Worm (Caenorhabditis elegans): ENCODE results near the gene R09A8.9.

R09A8.9 gene

DNA sequence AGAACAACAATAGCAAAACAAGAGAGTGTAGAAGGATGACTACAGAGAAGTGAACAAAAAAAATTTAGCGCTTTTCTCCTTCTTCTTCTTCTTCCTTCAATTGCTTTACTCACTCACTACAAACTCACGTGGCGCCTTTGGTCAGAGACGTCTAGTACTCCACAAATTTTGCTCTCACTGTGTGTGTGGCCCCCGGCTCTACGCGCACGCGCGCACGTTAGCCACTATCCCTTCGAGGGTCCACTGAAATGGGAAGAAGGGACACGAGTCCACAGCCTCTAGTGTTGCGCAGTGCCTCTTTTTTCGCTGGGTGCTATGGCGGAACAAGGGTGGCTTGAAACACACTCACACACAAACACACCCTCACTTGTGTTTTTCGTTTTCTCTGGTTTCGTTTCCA is 25.5 kb downstream of the R09A8.9 start (continued):
- TF ChIP-seq hpl-2 (GFP tag; optimal IDR thresholded peaks at IDR 0.05) (no peak), fos-1 (tag; optimal IDR thresholded peaks at IDR 0.05) (no peak), blmp-1 (tag; optimal IDR thresholded peaks at IDR 0.05) (no peak), snu-23 (GFP tag; optimal IDR thresholded peaks at IDR 0.05) (peak; percentile 35), fkh-10 (GFP tag; optimal IDR thresholded peaks at IDR 0.05) (peak; percentile 62), vab-15 (tag; optimal IDR thresholded peaks at IDR 0.05) (no peak), zag-1 (tag; optimal IDR thresholded peaks at IDR 0.05) (no peak)

DNA sequence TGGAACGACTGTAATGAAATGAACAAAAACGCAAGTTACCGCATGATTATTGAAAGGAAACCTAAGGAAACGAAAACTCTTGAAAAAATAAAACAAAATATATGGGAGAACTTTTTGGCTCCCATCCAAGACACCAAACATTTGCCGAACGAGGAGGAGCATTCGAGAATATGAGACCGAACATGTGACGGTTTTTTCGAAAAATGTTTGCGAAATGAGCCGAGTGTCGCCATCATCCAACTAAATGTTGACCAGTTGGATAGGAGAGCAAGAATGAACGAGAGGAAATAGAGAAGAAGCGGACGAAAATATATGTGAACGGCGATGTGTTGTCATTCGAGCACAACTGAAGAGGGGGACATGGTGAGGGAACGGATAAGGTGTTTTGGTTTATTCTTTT is 26.3 kb downstream of the R09A8.9 start:
- TF ChIP-seq nhr-237 (tag; optimal IDR thresholded peaks at IDR 0.05): no peak
- no peak for TF ChIP-seq efl-1 (optimal IDR thresholded peaks at IDR 0.05)
- TF ChIP-seq efl-1 (GFP tag; optimal IDR thresholded peaks at IDR 0.05 in 1 of 2): peak in 1 of 2 experiments; percentile 31

DNA sequence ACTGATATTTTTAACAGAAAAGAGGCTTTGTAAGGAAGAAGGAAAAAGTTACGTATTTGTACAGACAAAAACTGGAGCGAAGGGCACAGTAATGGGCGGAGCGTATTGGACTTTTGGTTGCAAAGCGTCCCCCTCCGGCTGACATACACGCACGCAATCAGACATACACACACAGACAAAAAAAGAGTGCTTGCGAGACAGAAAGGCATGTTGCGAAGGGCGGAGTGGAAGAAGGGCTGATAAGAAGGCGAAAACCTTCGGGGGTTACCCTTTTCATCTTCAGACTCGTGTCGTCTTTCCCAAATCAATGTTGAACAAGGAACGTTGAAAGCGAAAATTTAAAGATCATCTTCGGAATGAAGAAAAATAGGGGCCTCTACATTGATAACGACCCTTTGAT is 26.8 kb downstream of the R09A8.9 start:
- TF ChIP-seq pax-3 (tag; optimal IDR thresholded peaks at IDR 0.05): no peak
- TF ChIP-seq nhr-12 (tag; optimal IDR thresholded peaks at IDR 0.05): no peak
- no peak for TF ChIP-seq ces-1 (GFP tag; optimal IDR thresholded peaks at IDR 0.05)
- TF ChIP-seq unc-130 (tag; optimal IDR thresholded peaks at IDR 0.05): no peak
- TF ChIP-seq tbx-2 (tag; optimal IDR thresholded peaks at IDR 0.05): peak; percentile 30
- no peak for TF ChIP-seq fkh-8 (tag; optimal IDR thresholded peaks at IDR 0.05)
- no peak for TF ChIP-seq zag-1 (tag; optimal IDR thresholded peaks at IDR 0.05)
- TF ChIP-seq lin-15B (tag; optimal IDR thresholded peaks at IDR 0.05): no peak
- TF ChIP-seq nhr-85 (tag): peak; percentile 57
- no peak for TF ChIP-seq fkh-10 (GFP tag; optimal IDR thresholded peaks at IDR 0.05)
- TF ChIP-seq pqm-1 (tag; optimal IDR thresholded peaks at IDR 0.05): no peak
- peak; percentile 63 for TF ChIP-seq lin-14 (GFP tag; optimal IDR thresholded peaks at IDR 0.05)
- no peak for TF ChIP-seq unc-98 (GFP tag; IDR thresholded peaks at IDR 0.05)
- peak in 1 of 2 experiments; percentile 67 for TF ChIP-seq mdl-1 (tag; optimal IDR thresholded peaks at IDR 0.05)
- TF ChIP-seq lir-3 (tag; optimal IDR thresholded peaks at IDR 0.05; ENCODE audit: poor library complexity): no peak
- no peak for TF ChIP-seq unc-86 (tag; optimal IDR thresholded peaks at IDR 0.05)
- no peak for TF ChIP-seq mef-2 (tag; optimal IDR thresholded peaks at IDR 0.05)
- no peak for TF ChIP-seq swsn-7 (tag; optimal IDR thresholded peaks at IDR 0.05)
- TF ChIP-seq lsy-2 (tag; optimal IDR thresholded peaks at IDR 0.05): peak in 1 of 2 experiments; percentile 17
- peak; percentile 86 for TF ChIP-seq blmp-1 (tag; optimal IDR thresholded peaks at IDR 0.05)
- TF ChIP-seq grh-1 (GFP tag; IDR thresholded peaks at IDR 0.05): no peak
- TF ChIP-seq nhr-47 (tag; optimal IDR thresholded peaks at IDR 0.05): no peak
- TF ChIP-seq sup-37 (GFP tag; optimal IDR thresholded peaks at IDR 0.05): no peak
- TF ChIP-seq elt-3 (tag; optimal IDR thresholded peaks at IDR 0.05): peak in 4 of 6 experiments; percentile 51 to 71 (median 58)
- TF ChIP-seq fos-1 (tag; optimal IDR thresholded peaks at IDR 0.05): no peak
- TF ChIP-seq tlp-1 (tag; optimal IDR thresholded peaks at IDR 0.05): no peak
- TF ChIP-seq hlh-4 (tag; optimal IDR thresholded peaks at IDR 0.05): no peak
- peak; percentile 33 for TF ChIP-seq snu-23 (GFP tag; optimal IDR thresholded peaks at IDR 0.05)
- no peak for TF ChIP-seq ceh-82 (tag; optimal IDR thresholded peaks at IDR 0.05)
- TF ChIP-seq lin-39 (tag; optimal IDR thresholded peaks at IDR 0.05): no peak
- TF ChIP-seq jun-1 (tag; optimal IDR thresholded peaks at IDR 0.05): peak; percentile 46
- no peak for TF ChIP-seq irx-1 (tag; optimal IDR thresholded peaks at IDR 0.05)
- TF ChIP-seq sox-4 (tag; optimal IDR thresholded peaks at IDR 0.05): no peak
- peak in 1 of 2 experiments; percentile 58 for TF ChIP-seq lin-35 (GFP tag; optimal IDR thresholded peaks at IDR 0.05)
- peak; percentile 1 for TF ChIP-seq rnt-1 (tag; optimal IDR thresholded peaks at IDR 0.05)
- TF ChIP-seq nhr-11 (tag; optimal IDR thresholded peaks at IDR 0.05): no peak
- no peak for TF ChIP-seq ztf-4 (tag; optimal IDR thresholded peaks at IDR 0.05)
- TF ChIP-seq hlh-17 (GFP tag; optimal IDR thresholded peaks at IDR 0.05; ENCODE audit: borderline replicate concordance): no peak
- TF ChIP-seq unc-62 (GFP tag; optimal IDR thresholded peaks at IDR 0.05): no peak
- TF ChIP-seq fkh-4 (tag; optimal IDR thresholded peaks at IDR 0.05; ENCODE audit: borderline replicate concordance): no peak
- TF ChIP-seq xbp-1 (tag; optimal IDR thresholded peaks at IDR 0.05): no peak
- TF ChIP-seq F16B12.6 (tag; optimal IDR thresholded peaks at IDR 0.05): no peak
- TF ChIP-seq ztf-11 (tag; optimal IDR thresholded peaks at IDR 0.05): no peak
- TF ChIP-seq nhr-84 (tag; optimal IDR thresholded peaks at IDR 0.05): no peak
- no peak for TF ChIP-seq dsc-1 (tag; optimal IDR thresholded peaks at IDR 0.05)

All from whole organism, L1 larva.